Fruit fly (Drosophila melanogaster): ENCODE data around the gene CG8132.

DNA sequence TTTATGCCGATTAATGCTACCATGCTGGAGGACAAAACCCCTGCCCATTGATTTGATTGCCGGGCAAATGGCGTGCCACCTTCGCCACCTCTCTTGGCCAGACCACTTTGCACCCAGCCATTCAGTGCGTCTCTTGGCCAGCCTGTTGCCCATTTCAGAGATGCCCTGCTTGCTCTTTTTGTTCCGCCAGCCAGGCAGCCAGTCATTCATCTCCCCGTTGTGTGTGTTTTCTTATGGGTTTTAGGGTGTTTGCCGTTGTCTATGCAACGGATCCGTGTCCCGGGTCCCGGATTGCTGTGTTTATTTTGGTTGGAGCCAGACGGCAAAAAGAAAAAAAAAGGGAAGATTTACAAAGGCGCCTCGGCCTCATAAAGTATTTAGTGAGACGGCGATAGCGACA is 5.3 kb upstream of the CG8132 start:
- TF ChIP-seq psq (optimal IDR thresholded peaks at IDR 0.05) (no peak), pan (optimal IDR thresholded peaks at IDR 0.05) (no peak), Dll (optimal IDR thresholded peaks at IDR 0.05) (no peak), CG8478 (optimal IDR thresholded peaks at IDR 0.05) (no peak), usp (GFP tag; optimal IDR thresholded peaks at IDR 0.05) (no peak)
